Fruit fly (Drosophila melanogaster) ovary, adult (tissue): ENCODE measurements around the gene CG11369.
A peak's percentile ranks its signal among the peaks of the same experiment; 100 is the strongest.

ENCODE experiments used
- CG17801 ChIP-seq: fragments of 200-800 bp; optimal IDR thresholded peaks from 2 replicates; lab custom pipeline; 2019; ENCODE audit warnings: missing biosample characterization, mild to moderate bottlenecking, missing genetic modification characterization, moderate library complexity; ENCODE audit not compliant: partially characterized antibody

CG11369 gene

DNA sequence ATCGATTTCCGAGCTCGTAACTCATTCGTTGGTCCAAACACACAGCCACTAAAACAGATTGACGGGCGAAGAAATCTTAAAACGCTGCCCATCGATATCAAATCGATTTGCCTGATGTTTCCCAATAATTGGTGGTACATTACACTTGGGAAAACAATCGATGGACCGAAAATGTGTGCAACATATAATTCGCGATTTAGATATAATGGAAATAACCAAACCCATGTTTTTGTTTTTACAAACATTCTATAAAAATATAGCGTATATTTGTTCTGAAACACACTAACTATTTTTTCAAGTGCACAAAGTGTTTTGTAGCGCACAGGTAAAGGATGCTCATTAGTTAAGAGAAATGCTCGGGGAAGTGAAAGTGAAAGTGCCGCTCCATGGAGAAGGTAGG is 22.0 kb upstream of the CG11369 start:
- TF ChIP-seq CG17801, result no peak

DNA sequence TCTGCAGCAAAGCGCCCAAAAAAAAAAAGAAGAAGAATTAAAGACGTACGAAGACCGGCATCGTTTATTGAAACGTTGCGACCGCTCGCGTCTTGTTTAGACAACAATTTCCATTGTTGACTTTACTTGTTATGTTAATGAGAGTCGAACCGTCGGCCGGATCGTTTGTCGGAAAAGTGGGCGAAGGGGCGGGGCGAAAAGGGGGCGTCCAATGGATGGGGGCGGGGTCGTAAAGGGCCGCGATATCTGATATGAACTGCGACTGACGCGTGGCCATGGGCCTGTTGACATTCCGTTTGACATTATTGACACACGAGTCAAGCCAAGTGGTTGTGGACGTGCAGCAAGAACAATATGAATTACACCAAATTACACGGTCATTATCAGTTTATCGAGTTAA is 20.6 kb upstream of the CG11369 start:
- no peak for TF ChIP-seq CG17801

- TF ChIP-seq CG17801, result no peak
These were observed 17.8 kb upstream of the CG11369 start for dm6 chrX:7556270-7556669.

DNA sequence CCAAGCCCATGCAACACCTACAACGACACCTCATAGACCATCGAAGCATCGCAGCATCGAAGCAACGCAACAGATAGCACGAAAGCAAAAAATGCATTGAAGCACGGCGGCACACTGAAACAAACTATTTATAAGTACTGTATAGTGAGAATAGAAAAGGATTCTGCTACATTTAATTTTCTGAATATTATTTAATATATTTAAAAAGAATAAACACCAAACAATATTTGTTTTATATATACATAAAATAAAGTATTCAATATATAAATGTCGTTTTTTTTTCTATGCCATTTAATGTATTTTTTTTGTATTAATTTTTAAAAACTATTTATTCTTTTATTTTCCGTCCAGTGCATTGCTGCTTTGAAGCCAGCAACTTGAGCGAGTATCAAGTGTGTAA is 16.4 kb upstream of the CG11369 start:
- TF ChIP-seq CG17801, result no peak

- no peak for TF ChIP-seq CG17801
These were observed 15.4 kb upstream of the CG11369 start for dm6 chrX:7558646-7559045.

DNA sequence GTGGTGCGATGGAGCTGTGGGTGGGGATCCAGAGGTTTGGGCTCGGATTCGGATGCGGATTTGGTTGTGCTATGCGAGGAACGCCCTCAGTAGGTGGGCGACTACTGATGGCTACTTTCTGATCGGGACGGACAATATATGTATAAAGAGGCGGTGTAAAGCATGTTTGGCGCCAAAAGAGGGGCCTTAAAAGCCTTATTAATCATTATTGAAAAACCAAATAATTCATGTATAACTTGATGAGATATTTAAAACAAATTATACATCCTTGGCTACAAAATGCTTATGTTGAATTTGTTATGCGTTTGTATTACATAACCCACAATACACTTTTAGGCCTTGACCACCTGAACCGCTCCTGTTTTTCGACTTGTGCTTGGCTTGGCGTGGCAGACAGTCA is 14.2 kb upstream of the CG11369 start:
- no peak for TF ChIP-seq CG17801

dm6 chrX:7560720-7561119 is 13.4 kb upstream of the CG11369 start:
- TF ChIP-seq CG17801, result no peak

- peak; percentile 67 for TF ChIP-seq CG17801
These were observed 11.5 kb upstream of the CG11369 start for dm6 chrX:7562622-7563021.

DNA sequence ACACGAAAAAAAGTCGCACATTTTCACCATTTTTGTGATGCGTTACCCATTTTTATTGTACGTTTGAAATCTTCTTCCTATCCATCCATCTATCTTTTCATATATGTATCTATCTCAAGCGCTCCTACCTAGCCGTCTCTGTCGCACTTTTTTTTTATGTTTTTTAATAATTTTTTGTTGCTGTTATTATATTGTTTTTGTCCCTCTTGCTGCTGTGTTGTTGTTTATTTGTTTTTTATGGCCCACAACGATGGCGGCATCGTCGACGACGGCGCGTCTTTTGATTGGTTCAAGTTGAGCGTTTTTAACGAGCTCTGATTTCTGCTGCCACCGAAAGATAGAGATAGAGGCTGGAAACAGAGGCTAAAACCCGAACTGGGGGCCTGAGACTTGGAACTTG is 5.8 kb upstream of the CG11369 start:
- TF ChIP-seq CG17801, result no peak

dm6 chrX:7569708-7570107 is 4.4 kb upstream of the CG11369 start:
- TF ChIP-seq CG17801, result no peak

- no peak for TF ChIP-seq CG17801
These were observed 2.9 kb upstream of the CG11369 start for dm6 chrX:7571200-7571599.

DNA sequence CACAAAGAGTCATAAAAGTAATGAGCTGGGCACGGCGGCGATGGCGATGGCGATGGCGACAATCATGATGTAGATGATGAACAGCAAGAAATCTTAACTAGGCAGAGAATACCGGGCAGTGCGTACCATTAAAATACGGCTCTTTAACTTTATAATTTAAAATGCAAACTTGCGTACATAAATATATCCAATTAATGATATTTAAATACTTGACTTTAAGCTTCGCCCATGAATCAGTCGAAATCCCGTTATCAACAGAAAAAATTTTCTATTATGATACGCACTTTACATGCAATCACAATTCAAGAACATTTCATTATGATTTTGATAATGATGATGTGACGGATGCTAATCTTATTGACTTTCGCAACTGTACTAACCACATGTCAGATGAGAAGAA is 4.9 kb downstream of the CG11369 start:
- TF ChIP-seq CG17801, result no peak

- no peak for TF ChIP-seq CG17801
These were observed 5.7 kb downstream of the CG11369 start for dm6 chrX:7579810-7580209.

DNA sequence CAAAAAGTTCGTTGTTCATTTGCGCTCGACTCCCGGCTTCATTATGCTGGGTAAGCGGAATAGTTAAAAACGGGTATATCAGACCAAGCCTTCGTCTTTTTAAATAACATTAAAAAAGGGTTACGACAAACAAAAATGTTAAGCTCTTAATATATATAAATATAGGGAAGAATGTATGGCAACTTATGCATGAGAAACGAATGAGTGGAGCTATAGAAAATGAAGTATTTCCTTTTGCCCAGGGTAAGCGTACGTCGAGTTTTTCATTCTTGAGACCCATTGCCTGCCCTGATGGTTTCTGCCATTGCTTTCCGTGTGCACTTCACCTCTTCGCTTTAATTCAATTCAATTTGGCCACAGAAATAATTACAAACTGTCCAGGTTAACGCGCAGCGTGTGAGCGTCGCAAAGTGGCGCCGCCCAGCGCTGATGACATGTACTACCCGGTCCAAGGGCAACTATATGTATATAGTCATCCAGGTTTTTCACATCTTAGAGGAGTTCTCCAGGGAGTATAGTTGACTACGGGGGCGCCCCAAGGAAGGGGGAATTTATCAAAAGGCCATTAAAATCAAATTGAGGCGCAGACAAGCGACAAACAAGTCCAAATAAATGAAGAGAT is 7.2 kb downstream of the CG11369 start:
- peak; percentile 35 for TF ChIP-seq CG17801

DNA sequence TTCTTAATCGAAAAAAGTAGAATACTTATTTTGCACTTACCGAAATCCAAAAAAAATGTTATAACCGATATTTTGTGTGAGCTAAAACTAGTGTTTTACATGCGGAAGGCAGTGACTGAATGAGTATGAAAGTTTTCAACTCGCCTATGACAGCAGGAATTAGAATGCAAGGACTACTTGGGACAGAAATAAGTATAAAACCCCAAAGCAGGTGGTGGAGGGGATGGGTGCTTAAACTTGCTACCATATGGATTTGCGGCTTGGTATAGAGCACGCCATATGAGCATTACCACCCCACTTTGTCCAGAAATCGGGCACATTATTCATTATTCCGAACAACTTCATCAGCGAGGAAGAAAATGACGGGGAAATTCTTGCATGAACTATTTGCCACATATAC is 11.9 kb downstream of the CG11369 start, which contains the start of gene CG12689:
Gene CG12689, minus strand, starts transcription at position 101 of the 400 bp plus-strand sequence.
- TF ChIP-seq CG17801, result no peak

dm6 chrX:7593051-7593450 is 19.0 kb downstream of the CG11369 start:
- no peak for TF ChIP-seq CG17801

dm6 chrX:7603657-7604056 is 29.6 kb downstream of the CG11369 start:
- TF ChIP-seq CG17801, result no peak

DNA sequence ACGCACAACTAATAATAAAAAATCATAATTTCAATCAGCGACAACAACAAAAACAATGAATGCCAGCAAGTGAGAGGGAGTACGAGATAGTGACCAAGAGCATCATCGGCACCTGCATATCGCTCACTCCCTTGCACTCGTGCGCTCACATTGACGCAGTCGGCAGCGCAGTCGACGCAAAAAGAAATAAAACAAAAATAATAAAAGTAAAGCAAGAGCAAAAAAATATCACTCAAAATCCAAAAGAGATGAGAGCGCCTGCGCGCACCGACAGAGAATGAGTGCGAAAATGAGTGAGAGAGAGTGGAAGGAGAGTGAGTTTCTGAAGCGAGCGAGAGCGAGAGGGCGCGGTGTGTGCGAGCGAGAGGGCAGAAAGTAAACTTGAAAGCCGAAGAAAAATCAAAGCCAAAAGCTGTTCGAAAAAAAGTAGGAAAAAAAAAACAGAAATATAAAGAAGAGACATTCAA is 30.4 kb downstream of the CG11369 start:
- TF ChIP-seq CG17801, result peak; percentile 91

dm6 chrX:7605669-7606068 is 31.6 kb downstream of the CG11369 start:
- TF ChIP-seq CG17801, result peak; percentile 84
